Worm (Caenorhabditis elegans): Measurements from ENCODE around the gene C46E10.1.

C46E10.1 gene

DNA sequence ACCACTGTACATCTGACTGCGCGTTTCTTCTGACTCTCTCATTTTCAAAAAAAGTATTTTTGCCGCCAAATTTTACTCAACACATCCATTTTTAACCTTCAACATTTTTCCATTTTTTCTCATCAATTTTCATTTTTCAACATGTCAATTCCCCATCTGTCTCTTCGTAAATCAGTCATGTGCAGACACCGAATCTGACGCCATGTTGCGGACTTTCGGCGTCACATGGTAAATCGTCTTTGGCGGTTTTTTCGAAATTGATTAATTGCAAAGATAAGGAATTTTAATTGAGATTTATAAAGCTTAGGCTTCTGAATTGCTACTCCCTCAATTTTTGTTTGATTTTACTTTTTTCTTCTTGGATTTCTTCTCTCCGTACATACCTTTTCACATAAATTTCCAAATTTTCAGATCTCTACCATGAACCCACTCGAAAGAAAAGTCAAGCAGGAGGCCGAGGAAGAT lies 41.2 kb upstream of the C46E10.1 start, which contains the start of gene F19B10.1 (continued):
- TF ChIP-seq swsn-7 (tag; optimal IDR thresholded peaks at IDR 0.05) (peak; percentile 65), sup-37 (GFP tag; optimal IDR thresholded peaks at IDR 0.05) (no peak), Y116A8C.19 (tag; optimal IDR thresholded peaks at IDR 0.05; ENCODE audit: borderline replicate concordance) (no peak), dsc-1 (tag; optimal IDR thresholded peaks at IDR 0.05) (peak; percentile 60), fkh-8 (tag; optimal IDR thresholded peaks at IDR 0.05) (no peak), snu-23 (GFP tag; optimal IDR thresholded peaks at IDR 0.05) (peak; percentile 90), sptf-1 (tag; optimal IDR thresholded peaks at IDR 0.05) (no peak), rnt-1 (tag; optimal IDR thresholded peaks at IDR 0.05) (peak; percentile 77), alr-1 (tag; optimal IDR thresholded peaks at IDR 0.05; ENCODE audit: borderline replicate concordance) (no peak), isw-1 (GFP tag; IDR thresholded peaks at IDR 0.05) (peak; percentile 31; the same call in 1 of the 2 replicates), nhr-76 (tag; optimal IDR thresholded peaks at IDR 0.05) (no peak), lin-39 (tag; optimal IDR thresholded peaks at IDR 0.05) (peak; percentile 73), nhr-12 (tag; optimal IDR thresholded peaks at IDR 0.05) (no peak), elt-3 (tag; optimal IDR thresholded peaks at IDR 0.05) (peak in 3 of 6 experiments; percentile 62 to 95 (median 85)), ama-1 (optimal IDR thresholded peaks at IDR 0.05) (no peak), efl-1 (optimal IDR thresholded peaks at IDR 0.05) (peak; percentile 74 to 94), efl-1 (GFP tag; optimal IDR thresholded peaks at IDR 0.05 in 1 of 2) (peak; percentile 93 to 99), unc-30 (tag; optimal IDR thresholded peaks at IDR 0.05) (no peak), aha-1 (tag; optimal IDR thresholded peaks at IDR 0.05) (no peak), aly-2 (tag; optimal IDR thresholded peaks at IDR 0.05) (peak; percentile 35), C16A3.4 (tag; optimal IDR thresholded peaks at IDR 0.05) (peak; percentile 86), pax-3 (tag; optimal IDR thresholded peaks at IDR 0.05) (no peak), ces-1 (GFP tag; optimal IDR thresholded peaks at IDR 0.05) (no peak), ceh-82 (tag; optimal IDR thresholded peaks at IDR 0.05) (peak in 1 of 3 experiments; percentile 55), fkh-4 (tag; optimal IDR thresholded peaks at IDR 0.05; ENCODE audit: borderline replicate concordance) (no peak), elt-2 (tag; optimal IDR thresholded peaks at IDR 0.05) (peak; percentile 50), nhr-85 (tag) (peak; percentile 91), mef-2 (tag; optimal IDR thresholded peaks at IDR 0.05) (no peak), egl-13 (tag; optimal IDR thresholded peaks at IDR 0.05) (no peak), nhr-77 (tag; optimal IDR thresholded peaks at IDR 0.05) (peak; percentile 36), ets-5 (GFP tag; IDR thresholded peaks at IDR 0.05) (no peak), fos-1 (tag; optimal IDR thresholded peaks at IDR 0.05) (no peak), grh-1 (GFP tag; IDR thresholded peaks at IDR 0.05) (0 out of 2 replicates have a peak, but pooled peaks have one; percentile 20), zag-1 (tag; optimal IDR thresholded peaks at IDR 0.05) (no peak), nhr-71 (tag; optimal IDR thresholded peaks at IDR 0.05) (peak; percentile 85), lir-3 (tag; optimal IDR thresholded peaks at IDR 0.05; ENCODE audit: poor library complexity) (peak; percentile 68), xbp-1 (tag; optimal IDR thresholded peaks at IDR 0.05) (peak; percentile 68), ceh-88 (GFP tag; IDR thresholded peaks at IDR 0.05) (no peak), nhr-20 (tag; optimal IDR thresholded peaks at IDR 0.05) (peak; percentile 88), unc-62 (GFP tag; optimal IDR thresholded peaks at IDR 0.05) (no peak), dpl-1 (GFP tag; optimal IDR thresholded peaks at IDR 0.05) (peak; percentile 88 to 95 (median 94)), lsy-2 (tag; optimal IDR thresholded peaks at IDR 0.05) (peak; percentile 86 to 87), ceh-90 (tag; optimal IDR thresholded peaks at IDR 0.05) (no peak), lin-15B (tag; optimal IDR thresholded peaks at IDR 0.05) (peak; percentile 52), egl-27 (tag; optimal IDR thresholded peaks at IDR 0.05) (no peak), nhr-90 (tag; optimal IDR thresholded peaks at IDR 0.05; ENCODE audit: poor library complexity) (peak; percentile 82), F16B12.6 (tag; optimal IDR thresholded peaks at IDR 0.05) (peak; percentile 97), hlh-4 (tag; optimal IDR thresholded peaks at IDR 0.05) (no peak), irx-1 (tag; optimal IDR thresholded peaks at IDR 0.05) (peak; percentile 59)

Measured in whole organism, L1 larva.